Worm (Caenorhabditis elegans): ENCODE data around the gene thn-2.

The thn-2 gene

ce11 chrIV:12361392-12362092, 21.4 kb upstream of the thn-2 start, which contains the start of the genes ccr-4 and ZC518.8:
Gene ccr-4, plus strand, starts transcription at chrIV:12361542.
Gene ZC518.8, minus strand, starts transcription at chrIV:12361908.
- TF ChIP-seq ztf-18 (tag; optimal IDR thresholded peaks at IDR 0.05) (no peak), B0261.1 (tag; optimal IDR thresholded peaks at IDR 0.05) (no peak), snpc-1.1 (tag; optimal IDR thresholded peaks at IDR 0.05; ENCODE audit: insufficient read depth) (no peak), cebp-2 (GFP tag; IDR thresholded peaks at IDR 0.05) (0 out of 2 replicates have a peak, but pooled peaks have one; percentile 56), ztf-26 (tag; optimal IDR thresholded peaks at IDR 0.05) (no peak), attf-6 (GFP tag; IDR thresholded peaks at IDR 0.05) (no peak), ceh-91 (GFP tag; IDR thresholded peaks at IDR 0.05) (no peak), atf-7 (tag; optimal IDR thresholded peaks at IDR 0.05) (no peak), egl-44 (GFP tag; IDR thresholded peaks at IDR 0.05) (no peak), K12H6.12 (tag; optimal IDR thresholded peaks at IDR 0.05) (no peak), C17E4.6 (GFP tag; IDR thresholded peaks at IDR 0.05) (no peak), unc-62 (GFP tag; optimal IDR thresholded peaks at IDR 0.05) (no peak), lin-54 (GFP tag; optimal IDR thresholded peaks at IDR 0.05) (peak; percentile 27), efl-1 (GFP tag; optimal IDR thresholded peaks at IDR 0.05) (no peak), hmg-1.2 (GFP tag; IDR thresholded peaks at IDR 0.05) (no peak), nhr-90 (tag; optimal IDR thresholded peaks at IDR 0.05) (no peak), attf-3 (GFP tag; conservative IDR thresholded peaks at IDR 0.05) (no peak), F52B5.7 (tag; optimal IDR thresholded peaks at IDR 0.05) (no peak), chd-7 (tag; optimal IDR thresholded peaks at IDR 0.05) (no peak), D2030.7 (GFP tag; IDR thresholded peaks at IDR 0.05) (0 out of 2 replicates have a peak, but pooled peaks have one; percentile 16), Y56A3A.18 (GFP tag; IDR thresholded peaks at IDR 0.05) (no peak), mxl-1 (tag; optimal IDR thresholded peaks at IDR 0.05) (no peak), ceh-40 (GFP tag; IDR thresholded peaks at IDR 0.05) (no peak), ztf-22 (GFP tag; optimal IDR thresholded peaks at IDR 0.05) (no peak), ets-4 (GFP tag; optimal IDR thresholded peaks at IDR 0.05) (no peak), ztf-28 (GFP tag; IDR thresholded peaks at IDR 0.05) (0 out of 2 replicates have a peak, but pooled peaks have one; percentile 32), B0035.1 (tag; optimal IDR thresholded peaks at IDR 0.05) (no peak), zfh-2 (GFP tag; conservative IDR thresholded peaks at IDR 0.05) (peak; percentile 47; the same call in 1 of the 2 replicates), hmg-20 (GFP tag; IDR thresholded peaks at IDR 0.05) (no peak), ztf-3 (GFP tag; optimal IDR thresholded peaks at IDR 0.05) (no peak), bed-1 (GFP tag; IDR thresholded peaks at IDR 0.05) (0 out of 2 replicates have a peak, but pooled peaks have one; percentile 67), dox-1 (GFP tag; IDR thresholded peaks at IDR 0.05) (no peak), F49E8.2 (tag; optimal IDR thresholded peaks at IDR 0.05; ENCODE audit: insufficient read depth) (no peak), dpl-1 (GFP tag; optimal IDR thresholded peaks at IDR 0.05) (no peak), F57A8.1 (GFP tag; optimal IDR thresholded peaks at IDR 0.05) (no peak), T07F8.4 (tag; optimal IDR thresholded peaks at IDR 0.05) (no peak), let-607 (tag; optimal IDR thresholded peaks at IDR 0.05) (peak; percentile 2 to 76), Y53G8AR.9 (GFP tag; conservative IDR thresholded peaks at IDR 0.05) (no peak), tbx-9 (tag; optimal IDR thresholded peaks at IDR 0.05; ENCODE audit: borderline replicate concordance) (no peak), ekl-4 (GFP tag; IDR thresholded peaks at IDR 0.05) (no peak), ztf-25 (GFP tag; IDR thresholded peaks at IDR 0.05) (no peak), ztf-6 (GFP tag; IDR thresholded peaks at IDR 0.05) (no peak), attf-5 (GFP tag; optimal IDR thresholded peaks at IDR 0.05) (peak; percentile 52), lag-1 (GFP tag; IDR thresholded peaks at IDR 0.05) (no peak), lin-35 (GFP tag; optimal IDR thresholded peaks at IDR 0.05) (no peak), F33H1.4 (GFP tag; IDR thresholded peaks at IDR 0.05) (no peak), somi-1 (GFP tag; optimal IDR thresholded peaks at IDR 0.05) (no peak), F37B4.10 (GFP tag; IDR thresholded peaks at IDR 0.05) (no peak)
